Fruit fly (Drosophila melanogaster) whole organism, prepupa: ENCODE data around the gene CG14864.

Experiments
- Blimp-1 ChIP-seq: fragments of 200-800 bp; sonication (Bioruptor generic); optimal IDR thresholded peaks from 3 replicates; lab custom pipeline; 2017; ENCODE audit warnings: missing biosample characterization, missing genetic modification characterization, mild to moderate bottlenecking, moderate library complexity, missing genetic modification reagents
- CG11294 ChIP-seq: fragments of 200-800 bp; sonication (Bioruptor generic); IDR thresholded peaks from 2 replicates; pipeline ENCODE4 v1.3.6; 2022; ENCODE audit warnings: missing biosample characterization, missing genetic modification characterization
- CG11902 ChIP-seq: fragments of 200-800 bp; sonication (Bioruptor generic); optimal IDR thresholded peaks from 3 replicates; lab custom pipeline; 2016; ENCODE audit warnings: missing biosample characterization, missing genetic modification characterization
- CG16779 ChIP-seq: fragments of 200-800 bp; sonication (Bioruptor generic); optimal IDR thresholded peaks from 3 replicates; lab custom pipeline; 2017; ENCODE audit warnings: missing biosample characterization, mild to moderate bottlenecking, missing genetic modification characterization
- CG6163 ChIP-seq: fragments of 200-800 bp; sonication (Bioruptor generic); IDR thresholded peaks from 3 replicates; pipeline ENCODE4 v1.3.6; 2022; ENCODE audit warnings: missing biosample characterization, missing genetic modification characterization
- CG6854 ChIP-seq: fragments of 200-800 bp; sonication (Bioruptor generic); optimal IDR thresholded peaks from 2 replicates; lab custom pipeline; 2017; ENCODE audit warnings: missing biosample characterization, mild to moderate bottlenecking, missing genetic modification characterization
- CG8119 ChIP-seq: fragments of 200-800 bp; sonication (Bioruptor generic); IDR thresholded peaks from 3 replicates; pipeline ENCODE4 v1.3.6; 2022; ENCODE audit warnings: missing biosample characterization, missing genetic modification characterization
- CG8632 ChIP-seq: fragments of 200-800 bp; sonication (Bioruptor generic); optimal IDR thresholded peaks from 3 replicates; lab custom pipeline; 2016; ENCODE audit warnings: missing biosample characterization, missing genetic modification characterization
- Gug ChIP-seq: fragments of 200-800 bp; sonication (Bioruptor generic); IDR thresholded peaks from 2 replicates; pipeline ENCODE4 v1.3.6; 2022; ENCODE audit warnings: missing biosample characterization, missing genetic modification characterization
- Hr39 ChIP-seq: fragments of 200-800 bp; sonication (Bioruptor generic); optimal IDR thresholded peaks from 2 replicates; lab custom pipeline; 2016; ENCODE audit warnings: missing biosample characterization, missing genetic modification characterization
- Hr4 ChIP-seq: fragments of 200-800 bp; sonication (Bioruptor generic); optimal IDR thresholded peaks from 3 replicates; lab custom pipeline; 2016; ENCODE audit warnings: missing biosample characterization, missing genetic modification characterization
- Lpt ChIP-seq: fragments of 200-800 bp; sonication (Bioruptor generic); optimal IDR thresholded peaks from 3 replicates; lab custom pipeline; 2016; ENCODE audit warnings: missing biosample characterization, missing genetic modification characterization

- TF ChIP-seq CG8119 (GFP tag; lab: Robert Waterston, UW) (no peak), Lpt (GFP tag; lab: Kevin White, UChicago) (no peak), CG6854 (no peak), Hr4 (GFP tag; lab: Kevin White, UChicago) (no peak), CG8632 (GFP tag; lab: Kevin White, UChicago) (no peak), Gug (GFP tag; lab: Robert Waterston, UW) (no peak), CG6163 (GFP tag; lab: Robert Waterston, UW) (no peak), CG11902 (GFP tag; lab: Kevin White, UChicago) (no peak), CG11294 (GFP tag; lab: Robert Waterston, UW) (no peak), Blimp-1 (GFP tag; lab: Kevin White, UChicago) (no peak), CG16779 (tag; lab: Kevin White, UChicago) (no peak), Hr39 (GFP tag; lab: Kevin White, UChicago) (no peak)
Measured at dm6 chr3R:15282982-15283809, 14.9 kb upstream of the CG14864 start.
